Fruit fly (Drosophila melanogaster) whole organism, embryonic: ENCODE results near the gene prd.
A peak's percentile ranks its signal among the peaks of the same experiment; 100 is the strongest.

Experiments used
- B-H2 ChIP-seq: fragments of 200-800 bp; sonication (Bioruptor generic); optimal IDR thresholded peaks from 2 replicates; lab custom pipeline; 2018; ENCODE audit warnings: missing biosample characterization, mild to moderate bottlenecking, missing genetic modification characterization
- Bdp1 ChIP-seq: fragments of 200-800 bp; sonication (Bioruptor generic); optimal IDR thresholded peaks from 3 replicates; lab custom pipeline; 2016; ENCODE audit warnings: missing biosample characterization, missing genetic modification characterization
- Blimp-1 ChIP-seq: fragments of 200-800 bp; sonication (Bioruptor generic); optimal IDR thresholded peaks from 3 replicates; lab custom pipeline; 2018; ENCODE audit warnings: missing biosample characterization, missing genetic modification characterization, mild to moderate bottlenecking, moderate library complexity, missing genetic modification reagents
- CG11456 ChIP-seq: fragments of 200-800 bp; sonication (Bioruptor generic); IDR thresholded peaks from 3 replicates; pipeline ENCODE4 v1.3.6; 2022; ENCODE audit warnings: missing biosample characterization, missing genetic modification characterization
- CG12299 ChIP-seq: fragments of 200-800 bp; sonication (Bioruptor generic); optimal IDR thresholded peaks from 2 replicates; lab custom pipeline; 2018; ENCODE audit warnings: missing biosample characterization, mild to moderate bottlenecking, missing genetic modification characterization
- CG13123 ChIP-seq: fragments of 200-800 bp; sonication (Bioruptor generic); optimal IDR thresholded peaks from 2 replicates; lab custom pipeline; 2016; ENCODE audit warnings: missing biosample characterization, missing genetic modification characterization
- CG15601 ChIP-seq: fragments of 200-800 bp; sonication (Bioruptor generic); optimal IDR thresholded peaks from 3 replicates; lab custom pipeline; 2019; ENCODE audit warnings: missing biosample characterization, mild to moderate bottlenecking, missing genetic modification characterization, moderate library complexity
- CG1647 ChIP-seq: fragments of 200-800 bp; sonication (Bioruptor generic); optimal IDR thresholded peaks from 3 replicates; lab custom pipeline; 2016; ENCODE audit warnings: missing biosample characterization, missing genetic modification characterization
- CG16779 ChIP-seq: fragments of 200-800 bp; sonication (Bioruptor generic); IDR thresholded peaks from 2 replicates; pipeline ENCODE4 v1.3.6; 2022; ENCODE audit warnings: missing biosample characterization, missing genetic modification characterization
- CG16815 ChIP-seq: fragments of 200-800 bp; sonication (Bioruptor generic); optimal IDR thresholded peaks from 3 replicates; lab custom pipeline; 2017; ENCODE audit warnings: missing biosample characterization, mild to moderate bottlenecking, missing genetic modification characterization
- CG17912 ChIP-seq: fragments of 200-800 bp; sonication (Bioruptor generic); optimal IDR thresholded peaks from 2 replicates; lab custom pipeline; 2018; ENCODE audit warnings: missing biosample characterization, mild to moderate bottlenecking, missing genetic modification characterization
- CG18599 ChIP-seq: fragments of 200-800 bp; sonication (Bioruptor generic); optimal IDR thresholded peaks from 3 replicates; lab custom pipeline; 2017; ENCODE audit warnings: missing biosample characterization, missing genetic modification characterization, mild to moderate bottlenecking, moderate library complexity, missing genetic modification reagents
- CG18764 ChIP-seq: fragments of 200-800 bp; sonication (Bioruptor generic); optimal IDR thresholded peaks from 3 replicates; lab custom pipeline; 2016; ENCODE audit warnings: missing biosample characterization, missing genetic modification characterization
- CG2129 ChIP-seq: fragments of 200-800 bp; sonication (Bioruptor generic); IDR thresholded peaks from 2 replicates; pipeline ENCODE4 v1.3.6; 2022; ENCODE audit warnings: missing biosample characterization, missing genetic modification characterization; ENCODE audit not compliant: partially characterized antibody
- CG3995 ChIP-seq: fragments of 200-800 bp; sonication (Bioruptor generic); optimal IDR thresholded peaks from 3 replicates; lab custom pipeline; 2016; ENCODE audit warnings: missing biosample characterization, missing genetic modification characterization
- CG4360 ChIP-seq: fragments of 200-800 bp; sonication (Bioruptor generic); IDR thresholded peaks from 2 replicates; pipeline ENCODE4 v1.3.6; 2022; ENCODE audit warnings: missing biosample characterization, missing genetic modification characterization
- CG4820 ChIP-seq: fragments of 200-800 bp; sonication (Bioruptor generic); optimal IDR thresholded peaks from 3 replicates; lab custom pipeline; 2016; ENCODE audit warnings: missing biosample characterization, missing genetic modification characterization
- CG7556 ChIP-seq: fragments of 200-800 bp; sonication (Bioruptor generic); optimal IDR thresholded peaks from 2 replicates; lab custom pipeline; 2017; ENCODE audit warnings: missing biosample characterization, mild to moderate bottlenecking, missing genetic modification characterization
- CG7987 ChIP-seq: fragments of 200-800 bp; sonication (Bioruptor generic); optimal IDR thresholded peaks from 2 replicates; lab custom pipeline; 2018; ENCODE audit warnings: missing biosample characterization, mild to moderate bottlenecking, missing genetic modification characterization, moderate library complexity
- CkIIα-i1 ChIP-seq: fragments of 200-800 bp; sonication (Bioruptor generic); IDR thresholded peaks from 2 replicates; pipeline ENCODE4 v1.3.6; 2022; ENCODE audit warnings: missing biosample characterization, missing genetic modification characterization
- Drgx ChIP-seq: fragments of 200-800 bp; sonication (Bioruptor generic); IDR thresholded peaks from 2 replicates; pipeline ENCODE4 v1.3.6; 2022; ENCODE audit warnings: missing biosample characterization, missing genetic modification characterization
- E2f2 ChIP-seq: fragments of 200-800 bp; sonication (Bioruptor generic); IDR thresholded peaks from 2 replicates; pipeline ENCODE4 v1.3.6; 2022; ENCODE audit warnings: missing biosample characterization, missing genetic modification characterization
- H2.0 ChIP-seq: fragments of 200-800 bp; sonication (Bioruptor generic); IDR thresholded peaks from 2 replicates; pipeline ENCODE4 v1.3.6; 2022; ENCODE audit warnings: missing biosample characterization, missing genetic modification characterization
- HHEX ChIP-seq: fragments of 200-800 bp; sonication (Bioruptor generic); optimal IDR thresholded peaks from 3 replicates; lab custom pipeline; 2017; ENCODE audit warnings: missing biosample characterization, mild to moderate bottlenecking, missing genetic modification characterization, missing genetic modification reagents
- Hey ChIP-seq: fragments of 200-800 bp; sonication (Bioruptor generic); optimal IDR thresholded peaks from 3 replicates; lab custom pipeline; 2018; ENCODE audit warnings: missing biosample characterization, mild to moderate bottlenecking, missing genetic modification characterization
- Hmx ChIP-seq: fragments of 200-800 bp; sonication (Bioruptor generic); optimal IDR thresholded peaks from 2 replicates; lab custom pipeline; 2016; ENCODE audit warnings: missing biosample characterization, missing genetic modification characterization
- Hr78 ChIP-seq, 2 experiments: fragments of 200-800 bp in 1 of 2; fragments of >200 bp in 1 of 2; sonication (Bioruptor generic) in 1 of 2; optimal IDR thresholded peaks; 2 replicates each; lab custom pipeline; 2017 to 2019; ENCODE audit warnings: missing biosample characterization in 2 of 2, missing genetic modification characterization in 2 of 2, mild to moderate bottlenecking in 1 of 2, moderate library complexity in 1 of 2
- Mes4 ChIP-seq: fragments of 200-800 bp; sonication (Bioruptor generic); optimal IDR thresholded peaks from 2 replicates; lab custom pipeline; 2016; ENCODE audit warnings: missing biosample characterization, missing genetic modification characterization
- Myb ChIP-seq: fragments of 200-800 bp; sonication (Bioruptor generic); optimal IDR thresholded peaks from 2 replicates; lab custom pipeline; 2016; ENCODE audit warnings: missing biosample characterization, missing genetic modification characterization
- Sox102F ChIP-seq: fragments of 200-800 bp; sonication (Bioruptor generic); optimal IDR thresholded peaks from 2 replicates; lab custom pipeline; 2018; ENCODE audit warnings: missing biosample characterization, mild to moderate bottlenecking, missing genetic modification characterization, moderate library complexity
- TFAM ChIP-seq: fragments of 200-800 bp; sonication (Bioruptor generic); optimal IDR thresholded peaks from 2 replicates; lab custom pipeline; 2017; ENCODE audit warnings: missing biosample characterization, missing genetic modification characterization, inconsistent platforms
- Xrp1 ChIP-seq: fragments of 200-800 bp; sonication (Bioruptor generic); IDR thresholded peaks from 2 replicates; pipeline ENCODE4 v1.3.6; 2022; ENCODE audit warnings: missing biosample characterization, missing genetic modification characterization
- ab ChIP-seq: fragments of 200-800 bp; sonication (Bioruptor generic); optimal IDR thresholded peaks from 2 replicates; lab custom pipeline; 2016; ENCODE audit warnings: missing biosample characterization, missing genetic modification characterization
- ac ChIP-seq: fragments of 200-800 bp; sonication (Bioruptor generic); optimal IDR thresholded peaks from 3 replicates; lab custom pipeline; 2017; ENCODE audit warnings: missing biosample characterization, mild to moderate bottlenecking, missing genetic modification characterization
- cad ChIP-seq: fragments of >200 bp; optimal IDR thresholded peaks from 2 replicates; lab custom pipeline; 2017; ENCODE audit warnings: missing biosample characterization, missing genetic modification characterization
- cato ChIP-seq: fragments of 200-800 bp; sonication (Bioruptor generic); optimal IDR thresholded peaks from 2 replicates; lab custom pipeline; 2016; ENCODE audit warnings: missing biosample characterization, missing genetic modification characterization, borderline replicate concordance
- eyg ChIP-seq: fragments of 200-800 bp; sonication (Bioruptor generic); optimal IDR thresholded peaks from 3 replicates; lab custom pipeline; 2016; ENCODE audit warnings: missing biosample characterization, missing genetic modification characterization
- fd64A ChIP-seq: fragments of 200-800 bp; sonication (Bioruptor generic); optimal IDR thresholded peaks from 3 replicates; lab custom pipeline; 2018; ENCODE audit warnings: missing biosample characterization, mild to moderate bottlenecking, missing genetic modification characterization
- hbn ChIP-seq: fragments of 200-800 bp; sonication (Bioruptor generic); IDR thresholded peaks from 2 replicates; pipeline ENCODE4 v1.3.6; 2022; ENCODE audit warnings: missing biosample characterization, missing genetic modification characterization; ENCODE audit not compliant: partially characterized antibody
- jumu ChIP-seq: fragments of 200-800 bp; sonication (Bioruptor generic); optimal IDR thresholded peaks from 3 replicates; lab custom pipeline; 2016; ENCODE audit warnings: missing biosample characterization, missing genetic modification characterization
- kay ChIP-seq: fragments of 200-800 bp; sonication (Bioruptor generic); optimal IDR thresholded peaks from 2 replicates; lab custom pipeline; 2016; ENCODE audit warnings: missing biosample characterization, missing genetic modification characterization
- lbe ChIP-seq: fragments of 200-800 bp; sonication (Bioruptor generic); optimal IDR thresholded peaks from 2 replicates; lab custom pipeline; 2016; ENCODE audit warnings: missing biosample characterization, mild to moderate bottlenecking, missing genetic modification characterization
- onecut ChIP-seq: fragments of 200-800 bp; sonication (Bioruptor generic); IDR thresholded peaks from 2 replicates; pipeline ENCODE4 v1.3.6; 2022; ENCODE audit warnings: missing biosample characterization, missing genetic modification characterization
- pnt ChIP-seq: fragments of 200-800 bp; sonication (Bioruptor generic); optimal IDR thresholded peaks from 3 replicates; lab custom pipeline; 2016; ENCODE audit warnings: missing biosample characterization, missing genetic modification characterization
- prd ChIP-seq, 3 experiments: fragments of >200 bp in 2 of 3; fragments of 200-800 bp in 1 of 3; sonication (Bioruptor generic) in 1 of 3; optimal IDR thresholded peaks in 2 of 3; IDR thresholded peaks in 1 of 3; 2 replicates in 2 of 3; 3 replicates in 1 of 3; pipeline versions ENCODE4 v1.3.6 to Lab custom; 2017 to 2022; ENCODE audit warnings: missing biosample characterization in 1 of 3, missing genetic modification characterization in 1 of 3
- wek ChIP-seq: fragments of 200-800 bp; sonication (Bioruptor generic); optimal IDR thresholded peaks from 3 replicates; lab custom pipeline; 2018; ENCODE audit warnings: missing biosample characterization, mild to moderate bottlenecking, missing genetic modification characterization, moderate library complexity
- z ChIP-seq: fragments of 200-800 bp; sonication (Bioruptor generic); IDR thresholded peaks from 3 replicates; pipeline ENCODE4 v1.3.6; 2022; ENCODE audit warnings: missing biosample characterization, missing genetic modification characterization
- zen ChIP-seq: fragments of 200-800 bp; sonication (Bioruptor generic); optimal IDR thresholded peaks from 3 replicates; lab custom pipeline; 2018; ENCODE audit warnings: missing biosample characterization, mild to moderate bottlenecking, missing genetic modification characterization, moderate library complexity

Gene prd

dm6 chr2L:12103231-12104210, 17.9 kb upstream of the prd start, which contains the start of the genes Patsas and ThrRS (continued):
- TF ChIP-seq CG15601 (tag; lab: Kevin White, UChicago) (peak; percentile 83), cato (peak; percentile 83), hbn (GFP tag; lab: Robert Waterston, UW) (no peak), onecut (GFP tag; lab: Robert Waterston, UW) (peak; percentile 97), CG18599 (GFP tag; lab: Kevin White, UChicago) (peak; percentile 91), CG13123 (GFP tag; lab: Kevin White, UChicago) (peak; percentile 63), fd64A (no peak), jumu (GFP tag; lab: Kevin White, UChicago) (peak; percentile 54), Drgx (peak; percentile 83), Mes4 (GFP tag; lab: Kevin White, UChicago) (peak; percentile 52), CG16815 (GFP tag; lab: Kevin White, UChicago) (peak; percentile 87), cad (GFP tag; lab: Kevin White, UChicago) (no peak), Hr78 (GFP tag; optimal IDR thresholded peaks at IDR 0.05; lab: Kevin White, UChicago) (no peak), z (GFP tag; lab: Robert Waterston, UW) (no peak), H2.0 (peak; percentile 78), zen (tag; lab: Kevin White, UChicago) (peak; percentile 98), CG17912 (peak; percentile 31), Hey (tag; lab: Kevin White, UChicago) (no peak), CG1647 (GFP tag; lab: Kevin White, UChicago) (peak; percentile 46), prd (optimal IDR thresholded peaks at IDR 0.05; lab: Kevin White, UChicago) (no peak), prd (GFP tag; IDR thresholded peaks at IDR 0.05; lab: Robert Waterston, UW) (peak; percentile 98), CG7987 (GFP tag; lab: Kevin White, UChicago) (peak; percentile 20), CG16779 (GFP tag; lab: Robert Waterston, UW) (no peak), E2f2 (peak; percentile 79), HHEX (GFP tag; lab: Kevin White, UChicago) (peak; percentile 81), ab (peak; percentile 60), lbe (GFP tag; lab: Kevin White, UChicago) (peak; percentile 49), wek (GFP tag; lab: Kevin White, UChicago) (no peak), CG11456 (GFP tag; lab: Robert Waterston, UW) (peak; percentile 76), CG3995 (GFP tag; lab: Kevin White, UChicago) (peak; percentile 27), Sox102F (GFP tag; lab: Kevin White, UChicago) (peak; percentile 87), Blimp-1 (peak; percentile 84), ac (GFP tag; lab: Kevin White, UChicago) (no peak), CG2129 (GFP tag; lab: Robert Waterston, UW) (no peak), Bdp1 (GFP tag; lab: Kevin White, UChicago) (peak; percentile 59), Hmx (GFP tag; lab: Kevin White, UChicago) (peak; percentile 41), Myb (GFP tag; lab: Kevin White, UChicago) (peak; percentile 66), CG18764 (GFP tag; lab: Kevin White, UChicago) (peak; percentile 79), CG12299 (peak; percentile 79), B-H2 (GFP tag; lab: Kevin White, UChicago) (peak; percentile 81), kay (GFP tag; lab: Kevin White, UChicago) (peak; percentile 69), CG7556 (GFP tag; lab: Kevin White, UChicago) (peak; percentile 81), TFAM (GFP tag; lab: Kevin White, UChicago) (no peak), CG4360 (peak; percentile 90), eyg (GFP tag; lab: Kevin White, UChicago) (no peak), pnt (GFP tag; lab: Kevin White, UChicago) (peak; percentile 71), CkIIα-i1 (GFP tag; lab: Robert Waterston, UW) (no peak), Xrp1 (peak; percentile 82), CG4820 (GFP tag; lab: Kevin White, UChicago) (peak; percentile 84)
